Worm (Caenorhabditis elegans) whole organism, L1 larva: ENCODE results near the gene sid-2.

Source experiments
- C34B4.2 ChIP-seq: sonication (generic microtip); optimal IDR thresholded peaks from 2 replicates; lab custom pipeline; 2017; ENCODE audit warnings: mild to moderate bottlenecking, missing genetic modification characterization, missing compliant biosample characterization
- Y116A8C.19 ChIP-seq: sonication (generic microtip); optimal IDR thresholded peaks from 2 replicates; lab custom pipeline; 2016; ENCODE audit warnings: missing compliant biosample characterization, missing genetic modification characterization, borderline replicate concordance
- aha-1 ChIP-seq: fragments of 150-350 bp; optimal IDR thresholded peaks from 2 replicates; lab custom pipeline; 2014; ENCODE audit warnings: missing biosample characterization, missing genetic modification characterization
- aly-2 ChIP-seq: fragments of 150-350 bp; optimal IDR thresholded peaks from 2 replicates; lab custom pipeline; 2014; ENCODE audit warnings: missing biosample characterization, missing genetic modification characterization
- ama-1 ChIP-seq: fragments of 150-350 bp; optimal IDR thresholded peaks from 2 replicates; lab custom pipeline; 2014
- blmp-1 ChIP-seq: fragments of 150-350 bp; optimal IDR thresholded peaks from 2 replicates; lab custom pipeline; 2014; ENCODE audit warnings: missing biosample characterization, missing genetic modification characterization
- ceh-63 ChIP-seq: fragments of 200-800 bp; sonication (Bioruptor generic); optimal IDR thresholded peaks from 2 replicates; lab custom pipeline; 2018; ENCODE audit warnings: mild to moderate bottlenecking, missing genetic modification characterization, missing compliant biosample characterization
- ceh-8 ChIP-seq: fragments of 200-800 bp; sonication (Bioruptor generic); optimal IDR thresholded peaks from 2 replicates; lab custom pipeline; 2018; ENCODE audit warnings: mild to moderate bottlenecking, missing genetic modification characterization, moderate library complexity, missing compliant biosample characterization
- ceh-82 ChIP-seq, 3 experiments: fragments of 150-350 bp in 1 of 3; sonication (generic microtip) in 2 of 3; optimal IDR thresholded peaks; 2 replicates each; lab custom pipeline; 2014 to 2017; ENCODE audit warnings: missing biosample characterization in 3 of 3, missing genetic modification characterization in 3 of 3
- ceh-88 ChIP-seq: fragments of 200-800 bp; sonication (Bioruptor generic); IDR thresholded peaks from 2 replicates; pipeline ENCODE4 v1.3.6; 2022; ENCODE audit warnings: missing genetic modification characterization, missing compliant biosample characterization
- ceh-90 ChIP-seq: sonication (generic microtip); optimal IDR thresholded peaks from 2 replicates; lab custom pipeline; 2016; ENCODE audit warnings: missing genetic modification characterization, missing compliant biosample characterization
- dpl-1 ChIP-seq, 3 experiments: fragments of 150-350 bp in 2 of 3; sonication (generic microtip) in 1 of 3; optimal IDR thresholded peaks; 2 replicates each; lab custom pipeline; 2014 to 2017; ENCODE audit warnings: missing biosample characterization in 3 of 3, missing genetic modification characterization in 3 of 3, missing genetic modification reagents in 3 of 3
- efl-1 ChIP-seq, 4 experiments: fragments of 150-350 bp; optimal IDR thresholded peaks in 3 of 4; peaks in 1 of 4; 1 replicate in 1 of 4; 2 replicates in 3 of 4; lab custom pipeline; 2014; ENCODE audit warnings: missing biosample characterization in 2 of 4, missing genetic modification characterization in 2 of 4, missing genetic modification reagents in 2 of 4
- egl-13 ChIP-seq: sonication (generic microtip); optimal IDR thresholded peaks from 2 replicates; lab custom pipeline; 2016; ENCODE audit warnings: missing genotype, missing genetic modification reagents, missing genetic modification characterization, missing compliant biosample characterization
- egl-27 ChIP-seq, 2 experiments: fragments of 150-350 bp in 1 of 2; sonication (generic microtip); optimal IDR thresholded peaks; 3 replicates each; lab custom pipeline; 2017 to 2018; ENCODE audit warnings: missing biosample characterization in 2 of 2, missing genetic modification characterization in 2 of 2, missing genetic modification reagents in 2 of 2
- elt-2 ChIP-seq: sonication (generic microtip); optimal IDR thresholded peaks from 2 replicates; lab custom pipeline; 2016; ENCODE audit warnings: missing genetic modification characterization, mild to moderate bottlenecking, inconsistent platforms, missing compliant biosample characterization, missing genetic modification reagents
- elt-3 ChIP-seq, 6 experiments: fragments of 150-350 bp in 1 of 6; sonication (generic microtip); optimal IDR thresholded peaks; 2 replicates each; lab custom pipeline; 2017 to 2018; ENCODE audit warnings: missing biosample characterization in 6 of 6, missing genetic modification characterization in 6 of 6, inconsistent platforms in 1 of 6
- ets-5 ChIP-seq: fragments of 200-800 bp; sonication (Bioruptor generic); IDR thresholded peaks from 2 replicates; pipeline ENCODE4 v1.3.6; 2022; ENCODE audit warnings: missing genetic modification characterization, missing compliant biosample characterization
- fkh-10 ChIP-seq: sonication (generic microtip); optimal IDR thresholded peaks from 2 replicates; lab custom pipeline; 2017; ENCODE audit warnings: missing biosample characterization, missing genetic modification reagents, missing genetic modification characterization
- hlh-17 ChIP-seq: fragments of 200-800 bp; sonication (Bioruptor generic); optimal IDR thresholded peaks from 2 replicates; lab custom pipeline; 2018; ENCODE audit warnings: missing genetic modification characterization, mild to moderate bottlenecking, missing compliant biosample characterization, moderate library complexity, borderline replicate concordance
- hlh-4 ChIP-seq: sonication (generic microtip); optimal IDR thresholded peaks from 2 replicates; lab custom pipeline; 2016; ENCODE audit warnings: mild to moderate bottlenecking, missing genetic modification characterization, missing compliant biosample characterization
- irx-1 ChIP-seq: sonication (generic microtip); optimal IDR thresholded peaks from 2 replicates; lab custom pipeline; 2016; ENCODE audit warnings: missing genetic modification characterization, missing compliant biosample characterization
- lin-13 ChIP-seq: fragments of 150-350 bp; optimal IDR thresholded peaks from 2 replicates; lab custom pipeline; 2014; ENCODE audit warnings: missing biosample characterization, missing genetic modification reagents, missing genetic modification characterization
- lin-14 ChIP-seq: fragments of 200-800 bp; sonication (Bioruptor generic); optimal IDR thresholded peaks from 2 replicates; lab custom pipeline; 2018; ENCODE audit warnings: mild to moderate bottlenecking, missing genetic modification characterization, moderate library complexity, missing compliant biosample characterization
- lin-35 ChIP-seq, 2 experiments: fragments of 150-350 bp; optimal IDR thresholded peaks; 2 replicates each; lab custom pipeline; 2014; ENCODE audit warnings: missing biosample characterization in 2 of 2, missing genetic modification characterization in 2 of 2, missing genetic modification reagents in 2 of 2
- lsy-2 ChIP-seq, 2 experiments: fragments of 150-350 bp; optimal IDR thresholded peaks; 2 replicates each; lab custom pipeline; 2014; ENCODE audit warnings: missing biosample characterization in 2 of 2, missing genetic modification characterization in 2 of 2
- mdl-1 ChIP-seq, 2 experiments: fragments of 150-350 bp; optimal IDR thresholded peaks; 2 replicates each; lab custom pipeline; 2014 to 2017; ENCODE audit warnings: missing biosample characterization in 2 of 2, missing genetic modification characterization in 2 of 2, inconsistent platforms in 1 of 2
- mef-2 ChIP-seq: fragments of 150-350 bp; optimal IDR thresholded peaks from 2 replicates; lab custom pipeline; 2014; ENCODE audit warnings: missing biosample characterization, missing genetic modification characterization
- mep-1 ChIP-seq: fragments of 150-350 bp; optimal IDR thresholded peaks from 2 replicates; lab custom pipeline; 2014; ENCODE audit warnings: missing biosample characterization, missing genetic modification characterization
- nhr-12 ChIP-seq: sonication (generic microtip); optimal IDR thresholded peaks from 2 replicates; lab custom pipeline; 2017; ENCODE audit warnings: missing biosample characterization, missing genetic modification characterization
- nhr-19 ChIP-seq: fragments of 200-800 bp; sonication (Bioruptor generic); conservative IDR thresholded peaks from 2 replicates; pipeline ENCODE4 v1.3.6; 2022; ENCODE audit warnings: missing genetic modification characterization, missing compliant biosample characterization
- nhr-20 ChIP-seq: sonication (generic microtip); optimal IDR thresholded peaks from 2 replicates; lab custom pipeline; 2016; ENCODE audit warnings: mild to moderate bottlenecking, missing genetic modification characterization, missing compliant biosample characterization
- nhr-237 ChIP-seq: fragments of 150-350 bp; optimal IDR thresholded peaks from 2 replicates; lab custom pipeline; 2014; ENCODE audit warnings: missing biosample characterization, missing genetic modification characterization
- nhr-28 ChIP-seq: fragments of 150-350 bp; optimal IDR thresholded peaks from 2 replicates; lab custom pipeline; 2014; ENCODE audit warnings: missing biosample characterization, missing genetic modification characterization
- nhr-47 ChIP-seq: sonication (generic microtip); optimal IDR thresholded peaks from 2 replicates; lab custom pipeline; 2016; ENCODE audit warnings: mild to moderate bottlenecking, missing genetic modification characterization, moderate library complexity, missing compliant biosample characterization
- nhr-71 ChIP-seq: sonication (generic microtip); optimal IDR thresholded peaks from 2 replicates; lab custom pipeline; 2016; ENCODE audit warnings: mild to moderate bottlenecking, missing genetic modification characterization, moderate library complexity, missing compliant biosample characterization
- nhr-76 ChIP-seq: sonication (generic microtip); optimal IDR thresholded peaks from 2 replicates; lab custom pipeline; 2017; ENCODE audit warnings: missing biosample characterization, missing genetic modification characterization
- nhr-77 ChIP-seq: fragments of 150-350 bp; optimal IDR thresholded peaks from 2 replicates; lab custom pipeline; 2014; ENCODE audit warnings: missing biosample characterization, missing genetic modification characterization
- nhr-84 ChIP-seq: sonication (generic microtip); optimal IDR thresholded peaks from 2 replicates; lab custom pipeline; 2017; ENCODE audit warnings: missing biosample characterization, missing genetic modification characterization
- nhr-85 ChIP-seq: sonication (generic microtip); peaks from one replicate; lab custom pipeline; 2016; ENCODE audit warnings: missing genetic modification characterization, inconsistent platforms, missing compliant biosample characterization
- nhr-90 ChIP-seq: sonication (generic microtip); optimal IDR thresholded peaks from 2 replicates; lab custom pipeline; 2016; ENCODE audit warnings: mild to moderate bottlenecking, missing genetic modification characterization, missing compliant biosample characterization; ENCODE audit not compliant: poor library complexity
- skn-1 ChIP-seq: fragments of 150-350 bp; optimal IDR thresholded peaks from 2 replicates; lab custom pipeline; 2014; ENCODE audit warnings: missing biosample characterization, missing genetic modification characterization
- snpc-4 ChIP-seq: fragments of 150-350 bp; optimal IDR thresholded peaks from 2 replicates; lab custom pipeline; 2014; ENCODE audit warnings: missing biosample characterization, missing genetic modification characterization
- snu-23 ChIP-seq: sonication (generic microtip); optimal IDR thresholded peaks from 2 replicates; lab custom pipeline; 2016; ENCODE audit warnings: missing genetic modification characterization, missing compliant biosample characterization
- sox-4 ChIP-seq: sonication (generic microtip); optimal IDR thresholded peaks from 2 replicates; lab custom pipeline; 2016; ENCODE audit warnings: missing genetic modification characterization, missing compliant biosample characterization
- sup-37 ChIP-seq: fragments of 200-800 bp; sonication (Bioruptor generic); optimal IDR thresholded peaks from 2 replicates; lab custom pipeline; 2018; ENCODE audit warnings: mild to moderate bottlenecking, missing genetic modification characterization, missing compliant biosample characterization
- tlp-1 ChIP-seq: fragments of 150-350 bp; optimal IDR thresholded peaks from 2 replicates; lab custom pipeline; 2014; ENCODE audit warnings: missing biosample characterization, missing genetic modification characterization
- unc-130 ChIP-seq: fragments of 150-350 bp; optimal IDR thresholded peaks from 2 replicates; lab custom pipeline; 2017; ENCODE audit warnings: missing biosample characterization, missing genetic modification characterization, inconsistent platforms
- unc-30 ChIP-seq: sonication (generic microtip); optimal IDR thresholded peaks from 2 replicates; lab custom pipeline; 2017; ENCODE audit warnings: missing biosample characterization, missing genetic modification characterization
- xbp-1 ChIP-seq: sonication (generic microtip); optimal IDR thresholded peaks from 2 replicates; lab custom pipeline; 2016; ENCODE audit warnings: missing genetic modification characterization, missing compliant biosample characterization
- zag-1 ChIP-seq: fragments of 150-350 bp; optimal IDR thresholded peaks from 2 replicates; lab custom pipeline; 2014; ENCODE audit warnings: missing biosample characterization, missing genetic modification characterization

sid-2 gene

ce11 chrIII:13709122-13709521 lies 29.9 kb downstream of the sid-2 start:
- TF ChIP-seq unc-30 (tag; lab: Kevin White, UChicago) (no peak), blmp-1 (tag; lab: Kevin White, UChicago) (peak; percentile 98), nhr-20 (peak; percentile 39), tlp-1 (no peak), egl-27 (tag; optimal IDR thresholded peaks at IDR 0.05; lab: Kevin White, UChicago) (no peak), unc-130 (tag; lab: Kevin White, UChicago) (no peak), elt-3 (tag; optimal IDR thresholded peaks at IDR 0.05; lab: Kevin White, UChicago) (peak in 1 of 6 experiments; percentile 17), nhr-90 (tag; lab: Kevin White, UChicago) (peak; percentile 4), aha-1 (tag; lab: Kevin White, UChicago) (no peak), snu-23 (GFP tag; lab: Kevin White, UChicago) (peak; percentile 32), lsy-2 (tag; optimal IDR thresholded peaks at IDR 0.05; lab: Kevin White, UChicago) (peak in 1 of 2 experiments; percentile 30), efl-1 (optimal IDR thresholded peaks at IDR 0.05; lab: Kevin White, UChicago) (no peak), efl-1 (GFP tag; optimal IDR thresholded peaks at IDR 0.05 in 1 of 2; lab: Kevin White, UChicago) (peak in 1 of 2 experiments; percentile 21), nhr-76 (tag; lab: Kevin White, UChicago) (no peak), ama-1 (no peak), lin-35 (GFP tag; optimal IDR thresholded peaks at IDR 0.05; lab: Kevin White, UChicago) (peak in 1 of 2 experiments; percentile 31), hlh-4 (tag; lab: Kevin White, UChicago) (no peak)
- TF ChIP-seq, all 84 proteins: peak for 8

- TF ChIP-seq snu-23 (GFP tag; lab: Kevin White, UChicago) (peak; percentile 44), nhr-84 (tag; lab: Kevin White, UChicago) (no peak), irx-1 (tag; lab: Kevin White, UChicago) (no peak), nhr-76 (tag; lab: Kevin White, UChicago) (no peak), nhr-47 (tag; lab: Kevin White, UChicago) (no peak), fkh-10 (GFP tag; lab: Kevin White, UChicago) (no peak), egl-13 (tag; lab: Kevin White, UChicago) (no peak), elt-2 (no peak), lin-13 (GFP tag; lab: Kevin White, UChicago) (no peak), Y116A8C.19 (no peak), ets-5 (GFP tag; lab: Robert Waterston, UW) (no peak), unc-130 (tag; lab: Kevin White, UChicago) (no peak), ceh-88 (GFP tag; lab: Robert Waterston, UW) (no peak), ceh-8 (no peak), mdl-1 (tag; optimal IDR thresholded peaks at IDR 0.05; lab: Kevin White, UChicago) (no peak), C34B4.2 (tag; lab: Kevin White, UChicago) (no peak), elt-3 (tag; optimal IDR thresholded peaks at IDR 0.05; lab: Kevin White, UChicago) (peak in 2 of 6 experiments; percentile 10 to 20), lin-14 (peak; percentile 44), ceh-63 (GFP tag; lab: Kevin White, UChicago) (no peak), xbp-1 (tag; lab: Kevin White, UChicago) (no peak), sup-37 (GFP tag; lab: Kevin White, UChicago) (no peak), nhr-28 (no peak), dpl-1 (GFP tag; optimal IDR thresholded peaks at IDR 0.05; lab: Kevin White, UChicago) (no peak), nhr-12 (tag; lab: Kevin White, UChicago) (no peak), unc-30 (tag; lab: Kevin White, UChicago) (no peak), nhr-71 (tag; lab: Kevin White, UChicago) (peak; percentile 36), hlh-17 (no peak), zag-1 (tag; lab: Kevin White, UChicago) (no peak), nhr-85 (tag; lab: Kevin White, UChicago) (peak; percentile 85), sox-4 (tag; lab: Kevin White, UChicago) (no peak), skn-1 (no peak), ceh-82 (tag; optimal IDR thresholded peaks at IDR 0.05; lab: Kevin White, UChicago) (no peak), mef-2 (tag; lab: Kevin White, UChicago) (no peak), ceh-90 (no peak), snpc-4 (tag; lab: Kevin White, UChicago) (no peak), nhr-77 (tag; lab: Kevin White, UChicago) (no peak), nhr-19 (no peak), mep-1 (peak; percentile 28), nhr-237 (no peak), hlh-4 (tag; lab: Kevin White, UChicago) (no peak), aly-2 (tag; lab: Kevin White, UChicago) (no peak)
Measured at ce11 chrIII:13710666-13711065, 31.4 kb downstream of the sid-2 start.
